Worm (Caenorhabditis elegans) whole organism, late embryonic: Measurements from ENCODE around the gene daf-36.

Experiments used
- C08G9.2 ChIP-seq: sonication (generic microtip); optimal IDR thresholded peaks from 2 replicates; lab custom pipeline; 2016; ENCODE audit warnings: mild to moderate bottlenecking, missing genetic modification characterization, moderate library complexity, missing compliant biosample characterization
- C38D4.7 ChIP-seq: fragments of 200-800 bp; sonication (Bioruptor generic); optimal IDR thresholded peaks from 2 replicates; lab custom pipeline; 2018; ENCODE audit warnings: mild to moderate bottlenecking, missing genetic modification characterization, moderate library complexity, missing compliant biosample characterization
- T23F11.4 ChIP-seq: fragments of 200-800 bp; sonication (Bioruptor generic); optimal IDR thresholded peaks from 2 replicates; lab custom pipeline; 2018; ENCODE audit warnings: mild to moderate bottlenecking, missing genetic modification characterization, missing compliant biosample characterization
- Y22D7AL.16 ChIP-seq: sonication (generic microtip); optimal IDR thresholded peaks from 2 replicates; lab custom pipeline; 2016; ENCODE audit warnings: missing genetic modification characterization, missing compliant biosample characterization
- ahr-1 ChIP-seq: sonication (generic microtip); optimal IDR thresholded peaks from 2 replicates; lab custom pipeline; 2016; ENCODE audit warnings: missing genetic modification characterization, missing compliant biosample characterization
- ama-1 ChIP-seq: fragments of 150-350 bp; optimal IDR thresholded peaks from 2 replicates; lab custom pipeline; 2014
- ceh-14 ChIP-seq: sonication (generic microtip); optimal IDR thresholded peaks from 2 replicates; lab custom pipeline; 2016; ENCODE audit warnings: missing genotype, missing genetic modification characterization, missing compliant biosample characterization
- ceh-18 ChIP-seq: sonication (generic microtip); optimal IDR thresholded peaks from 2 replicates; lab custom pipeline; 2016; ENCODE audit warnings: missing genetic modification characterization, missing compliant biosample characterization
- ceh-19 ChIP-seq: fragments of 200-800 bp; sonication (Bioruptor generic); optimal IDR thresholded peaks from 2 replicates; lab custom pipeline; 2018; ENCODE audit warnings: mild to moderate bottlenecking, missing genetic modification characterization, missing compliant biosample characterization
- ceh-2 ChIP-seq: sonication (generic microtip); optimal IDR thresholded peaks from 2 replicates; lab custom pipeline; 2016; ENCODE audit warnings: missing genotype, missing genetic modification characterization, missing compliant biosample characterization
- ceh-22 ChIP-seq: sonication (generic microtip); optimal IDR thresholded peaks from 2 replicates; lab custom pipeline; 2017; ENCODE audit warnings: missing biosample characterization, missing genetic modification characterization
- ceh-24 ChIP-seq: sonication (generic microtip); optimal IDR thresholded peaks from 2 replicates; lab custom pipeline; 2016; ENCODE audit warnings: mild to moderate bottlenecking, missing genetic modification characterization, missing compliant biosample characterization
- ceh-30 ChIP-seq: fragments of 150-350 bp; optimal IDR thresholded peaks from 2 replicates; lab custom pipeline; 2014; ENCODE audit warnings: missing biosample characterization, missing genetic modification characterization
- ceh-31 ChIP-seq: sonication (generic microtip); optimal IDR thresholded peaks from 2 replicates; lab custom pipeline; 2016; ENCODE audit warnings: missing genetic modification characterization, missing compliant biosample characterization
- ceh-34 ChIP-seq: sonication (generic microtip); optimal IDR thresholded peaks from 2 replicates; lab custom pipeline; 2016; ENCODE audit warnings: mild to moderate bottlenecking, missing genetic modification characterization, missing compliant biosample characterization
- ceh-45 ChIP-seq: fragments of 200-800 bp; sonication (Bioruptor generic); IDR thresholded peaks from 2 replicates; pipeline ENCODE4 v1.3.6; 2022; ENCODE audit warnings: missing genetic modification reagents, missing genetic modification characterization, missing compliant biosample characterization
- ceh-48 ChIP-seq: sonication (generic microtip); optimal IDR thresholded peaks from 2 replicates; lab custom pipeline; 2016; ENCODE audit warnings: missing genetic modification characterization, inconsistent platforms, missing compliant biosample characterization
- ceh-6 ChIP-seq: fragments of 200-800 bp; sonication (Bioruptor generic); optimal IDR thresholded peaks from 2 replicates; lab custom pipeline; 2018; ENCODE audit warnings: mild to moderate bottlenecking, missing genetic modification characterization, missing compliant biosample characterization
- che-1 ChIP-seq: sonication (generic microtip); optimal IDR thresholded peaks from 2 replicates; lab custom pipeline; 2016; ENCODE audit warnings: mild to moderate bottlenecking, missing genetic modification characterization, missing compliant biosample characterization
- dmd-4 ChIP-seq: sonication (generic microtip); optimal IDR thresholded peaks from 2 replicates; lab custom pipeline; 2016; ENCODE audit warnings: borderline replicate concordance, missing genetic modification characterization, missing compliant biosample characterization
- dve-1 ChIP-seq: sonication (generic microtip); optimal IDR thresholded peaks from 2 replicates; lab custom pipeline; 2017; ENCODE audit warnings: antibody characterized with exemption, mild to moderate bottlenecking, missing genetic modification characterization, missing compliant biosample characterization
- elt-2 ChIP-seq: sonication (generic microtip); optimal IDR thresholded peaks from 2 replicates; lab custom pipeline; 2016; ENCODE audit warnings: missing genetic modification reagents, missing genetic modification characterization, missing compliant biosample characterization
- elt-4 ChIP-seq: sonication (generic microtip); optimal IDR thresholded peaks from 2 replicates; lab custom pipeline; 2016; ENCODE audit warnings: missing genetic modification characterization, missing compliant biosample characterization
- eyg-1 ChIP-seq: sonication (generic microtip); optimal IDR thresholded peaks from 2 replicates; lab custom pipeline; 2016; ENCODE audit warnings: missing genotype, missing genetic modification characterization, missing compliant biosample characterization
- fkh-6 ChIP-seq: sonication (generic microtip); optimal IDR thresholded peaks from 2 replicates; lab custom pipeline; 2016; ENCODE audit warnings: missing genetic modification characterization, missing compliant biosample characterization
- gmeb-2 ChIP-seq: sonication (generic microtip); optimal IDR thresholded peaks from 2 replicates; lab custom pipeline; 2016; ENCODE audit warnings: missing genetic modification characterization, inconsistent platforms, missing compliant biosample characterization
- hlh-15 ChIP-seq: sonication (generic microtip); optimal IDR thresholded peaks from 2 replicates; lab custom pipeline; 2016; ENCODE audit warnings: missing genetic modification characterization, missing compliant biosample characterization
- hlh-30 ChIP-seq: sonication (generic microtip); optimal IDR thresholded peaks from 2 replicates; lab custom pipeline; 2017; ENCODE audit warnings: antibody characterized with exemption, missing genetic modification characterization, missing compliant biosample characterization; ENCODE audit not compliant: insufficient read depth
- madf-2 ChIP-seq: sonication (generic microtip); optimal IDR thresholded peaks from 2 replicates; lab custom pipeline; 2017; ENCODE audit warnings: missing genetic modification characterization, missing compliant biosample characterization
- mec-3 ChIP-seq: sonication (generic microtip); optimal IDR thresholded peaks from 2 replicates; lab custom pipeline; 2016; ENCODE audit warnings: borderline replicate concordance, missing genetic modification characterization, missing compliant biosample characterization
- nfya-1 ChIP-seq: sonication (generic microtip); optimal IDR thresholded peaks from 2 replicates; lab custom pipeline; 2017; ENCODE audit warnings: missing genetic modification characterization, mild to moderate bottlenecking, missing compliant biosample characterization, antibody characterized with exemption, moderate library complexity
- nhr-232 ChIP-seq: sonication (generic microtip); optimal IDR thresholded peaks from 2 replicates; lab custom pipeline; 2016; ENCODE audit warnings: missing genetic modification characterization, missing compliant biosample characterization
- pag-3 ChIP-seq: sonication (generic microtip); optimal IDR thresholded peaks from 2 replicates; lab custom pipeline; 2016; ENCODE audit warnings: missing compliant biosample characterization, missing genetic modification characterization, borderline replicate concordance
- pax-1 ChIP-seq: fragments of 150-350 bp; optimal IDR thresholded peaks from 2 replicates; lab custom pipeline; 2014; ENCODE audit warnings: missing biosample characterization, missing genetic modification characterization
- pha-2 ChIP-seq: sonication (generic microtip); optimal IDR thresholded peaks from 2 replicates; lab custom pipeline; 2017; ENCODE audit warnings: mild to moderate bottlenecking, missing genetic modification characterization, missing compliant biosample characterization
- pqm-1 ChIP-seq: sonication (generic microtip); optimal IDR thresholded peaks from 2 replicates; lab custom pipeline; 2016; ENCODE audit warnings: missing genetic modification characterization, missing compliant biosample characterization
- pros-1 ChIP-seq: fragments of 150-350 bp; optimal IDR thresholded peaks from 2 replicates; lab custom pipeline; 2014; ENCODE audit warnings: missing biosample characterization, missing genetic modification reagents, missing genetic modification characterization
- ref-2 ChIP-seq: sonication (generic microtip); optimal IDR thresholded peaks from 2 replicates; lab custom pipeline; 2016; ENCODE audit warnings: missing genetic modification characterization, missing compliant biosample characterization
- sdc-2 ChIP-seq: sonication (generic microtip); optimal IDR thresholded peaks from 2 replicates; lab custom pipeline; 2016; ENCODE audit warnings: missing genotype, missing genetic modification characterization, missing compliant biosample characterization
- sox-4 ChIP-seq: sonication (generic microtip); optimal IDR thresholded peaks from 2 replicates; lab custom pipeline; 2017; ENCODE audit warnings: mild to moderate bottlenecking, missing genetic modification characterization, inconsistent platforms, missing compliant biosample characterization
- syd-9 ChIP-seq: sonication (generic microtip); optimal IDR thresholded peaks from 2 replicates; lab custom pipeline; 2016; ENCODE audit warnings: mild to moderate bottlenecking, missing genetic modification characterization, moderate library complexity, missing compliant biosample characterization
- tbx-2 ChIP-seq: sonication (generic microtip); optimal IDR thresholded peaks from 2 replicates; lab custom pipeline; 2016; ENCODE audit warnings: missing genetic modification characterization, missing compliant biosample characterization
- tbx-7 ChIP-seq: sonication (generic microtip); optimal IDR thresholded peaks from 2 replicates; lab custom pipeline; 2016; ENCODE audit warnings: missing genotype, missing genetic modification characterization, missing compliant biosample characterization
- ttx-3 ChIP-seq: sonication (generic microtip); optimal IDR thresholded peaks from 2 replicates; lab custom pipeline; 2016; ENCODE audit warnings: missing genetic modification reagents, missing genetic modification characterization, missing compliant biosample characterization
- unc-42 ChIP-seq: sonication (generic microtip); optimal IDR thresholded peaks from 2 replicates; lab custom pipeline; 2016; ENCODE audit warnings: missing genotype, missing genetic modification characterization, missing compliant biosample characterization

daf-36 gene

DNA sequence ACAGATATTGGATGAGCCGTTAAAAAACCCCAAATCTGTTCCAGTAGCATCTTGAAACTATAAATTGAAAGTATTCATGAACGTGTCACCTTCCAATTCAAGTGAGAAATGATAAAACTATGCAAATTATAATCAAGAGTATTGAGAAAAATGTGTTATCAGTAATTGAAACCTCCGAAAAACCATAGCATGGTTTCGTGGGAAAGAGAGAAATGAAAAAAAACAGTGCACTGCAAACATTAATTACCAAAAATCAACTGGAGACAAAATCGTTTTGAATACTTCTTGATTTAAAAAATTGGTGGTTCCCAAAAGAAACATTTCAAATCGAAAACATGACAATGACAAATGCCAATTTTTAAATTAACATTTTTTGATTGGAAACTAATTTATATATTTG, at the start of gene daf-36:
daf-36 (minus strand) TSS at position 101 of the 400 bp plus-strand sequence.
- TF ChIP-seq dmd-4 (tag; lab: Kevin White, UChicago) (no peak), ceh-22 (no peak), ceh-45 (GFP tag; lab: Robert Waterston, UW) (no peak), C38D4.7 (GFP tag; lab: Kevin White, UChicago) (no peak), unc-42 (tag; lab: Kevin White, UChicago) (no peak), tbx-7 (tag; lab: Kevin White, UChicago) (no peak), pag-3 (no peak), ahr-1 (no peak), ref-2 (tag; lab: Kevin White, UChicago) (no peak), Y22D7AL.16 (tag; lab: Kevin White, UChicago) (no peak), ceh-34 (tag; lab: Kevin White, UChicago) (no peak), pqm-1 (tag; lab: Kevin White, UChicago) (no peak), madf-2 (no peak), eyg-1 (tag; lab: Kevin White, UChicago) (no peak), hlh-15 (tag; lab: Kevin White, UChicago) (no peak), sdc-2 (tag; lab: Kevin White, UChicago) (no peak)

- TF ChIP-seq mec-3 (no peak), syd-9 (tag; lab: Kevin White, UChicago) (no peak), C08G9.2 (tag; lab: Kevin White, UChicago) (no peak), ceh-14 (tag; lab: Kevin White, UChicago) (no peak), ceh-31 (tag; lab: Kevin White, UChicago) (peak; percentile 1), che-1 (tag; lab: Kevin White, UChicago) (no peak), ceh-30 (tag; lab: Kevin White, UChicago) (no peak), nhr-232 (tag; lab: Kevin White, UChicago) (no peak), tbx-7 (tag; lab: Kevin White, UChicago) (no peak), ref-2 (tag; lab: Kevin White, UChicago) (no peak), unc-42 (tag; lab: Kevin White, UChicago) (peak; percentile 31), Y22D7AL.16 (tag; lab: Kevin White, UChicago) (no peak), ceh-34 (tag; lab: Kevin White, UChicago) (no peak), fkh-6 (tag; lab: Kevin White, UChicago) (no peak), ahr-1 (no peak), ceh-6 (GFP tag; lab: Kevin White, UChicago) (no peak), gmeb-2 (no peak), T23F11.4 (GFP tag; lab: Kevin White, UChicago) (no peak), ama-1 (lab: Kevin White, UChicago) (no peak), tbx-2 (tag; lab: Kevin White, UChicago) (no peak), ceh-24 (tag; lab: Kevin White, UChicago) (no peak), nfya-1 (tag; lab: Kevin White, UChicago) (peak; percentile 26), pax-1 (tag; lab: Kevin White, UChicago) (no peak), ceh-48 (tag; lab: Kevin White, UChicago) (peak; percentile 89), ttx-3 (tag; lab: Kevin White, UChicago) (no peak), elt-2 (tag; lab: Kevin White, UChicago) (no peak), hlh-15 (tag; lab: Kevin White, UChicago) (no peak), dve-1 (tag; lab: Kevin White, UChicago) (no peak), ceh-18 (tag; lab: Kevin White, UChicago) (no peak), eyg-1 (tag; lab: Kevin White, UChicago) (no peak), ceh-2 (tag; lab: Kevin White, UChicago) (no peak), hlh-30 (tag; lab: Kevin White, UChicago) (no peak), elt-4 (no peak), pqm-1 (tag; lab: Kevin White, UChicago) (no peak), pha-2 (tag; lab: Kevin White, UChicago) (no peak), ceh-19 (GFP tag; lab: Kevin White, UChicago) (no peak), sox-4 (no peak), ceh-22 (no peak), pros-1 (tag; lab: Kevin White, UChicago) (peak; percentile 15)
Measured at ce11 chrV:10273837-10274236, 48.3 kb upstream of the daf-36 start.
